Worm (Caenorhabditis elegans) whole organism, young adult: Measurements from ENCODE around the gene K02D10.3.
A peak's percentile ranks its signal among the peaks of the same experiment; 100 is the strongest.

Experiments used
- C17E4.6 ChIP-seq: fragments of 200-800 bp; sonication (Bioruptor generic); IDR thresholded peaks from 2 replicates; pipeline ENCODE4 v1.3.6; 2022; ENCODE audit warnings: missing genetic modification reagents, missing genetic modification characterization, missing compliant biosample characterization
- F33H1.4 ChIP-seq: fragments of 200-800 bp; sonication (Bioruptor generic); IDR thresholded peaks from 2 replicates; pipeline ENCODE4 v1.3.6; 2022; ENCODE audit warnings: missing genetic modification reagents, missing genetic modification characterization, missing compliant biosample characterization
- F52B5.7 ChIP-seq: sonication (generic microtip); optimal IDR thresholded peaks from 2 replicates; lab custom pipeline; 2016; ENCODE audit warnings: mild to moderate bottlenecking, missing genetic modification characterization, missing compliant biosample characterization
- attf-3 ChIP-seq: fragments of 200-800 bp; sonication (Bioruptor generic); conservative IDR thresholded peaks from 2 replicates; pipeline ENCODE4 v1.3.6; 2022; ENCODE audit warnings: missing genetic modification reagents, missing genetic modification characterization, missing compliant biosample characterization
- attf-6 ChIP-seq: fragments of 200-800 bp; sonication (Bioruptor generic); IDR thresholded peaks from 2 replicates; pipeline ENCODE4 v1.3.6; 2022; ENCODE audit warnings: missing genetic modification reagents, missing genetic modification characterization, missing compliant biosample characterization
- bed-2 ChIP-seq: fragments of 200-800 bp; sonication (Bioruptor generic); IDR thresholded peaks from 2 replicates; pipeline ENCODE4 v1.3.6; 2022; ENCODE audit warnings: missing genetic modification reagents, missing genetic modification characterization, missing compliant biosample characterization
- ccch-3 ChIP-seq: fragments of 200-800 bp; sonication (Bioruptor generic); optimal IDR thresholded peaks from 2 replicates; lab custom pipeline; 2018; ENCODE audit warnings: mild to moderate bottlenecking, missing genetic modification characterization, missing compliant biosample characterization
- ceh-27 ChIP-seq: fragments of 200-800 bp; sonication (Bioruptor generic); optimal IDR thresholded peaks from 2 replicates; lab custom pipeline; 2018; ENCODE audit warnings: mild to moderate bottlenecking, missing genetic modification characterization, moderate library complexity, missing compliant biosample characterization
- efl-1 ChIP-seq: fragments of 150-350 bp; optimal IDR thresholded peaks from 2 replicates; lab custom pipeline; 2014; ENCODE audit warnings: missing biosample characterization, missing genetic modification reagents, missing genetic modification characterization
- egl-44 ChIP-seq: fragments of 200-800 bp; sonication (Bioruptor generic); IDR thresholded peaks from 2 replicates; pipeline ENCODE4 v1.3.6; 2022; ENCODE audit warnings: missing genetic modification reagents, missing genetic modification characterization, missing compliant biosample characterization
- ets-4 ChIP-seq: fragments of 200-800 bp; sonication (Bioruptor generic); optimal IDR thresholded peaks from 2 replicates; lab custom pipeline; 2018; ENCODE audit warnings: mild to moderate bottlenecking, missing genetic modification characterization, missing compliant biosample characterization
- him-1 ChIP-seq: sonication (generic microtip); optimal IDR thresholded peaks from 2 replicates; lab custom pipeline; 2016; ENCODE audit warnings: missing genotype, missing genetic modification reagents, missing genetic modification characterization, missing compliant biosample characterization
- hsf-1 ChIP-seq: fragments of 200-800 bp; sonication (Bioruptor generic); IDR thresholded peaks from 2 replicates; pipeline ENCODE4 v1.3.6; 2022; ENCODE audit warnings: missing genetic modification reagents, missing genetic modification characterization, missing compliant biosample characterization
- lin-35 ChIP-seq, 3 experiments: fragments of 150-350 bp in 2 of 3; sonication (generic microtip) in 1 of 3; optimal IDR thresholded peaks; 2 replicates each; lab custom pipeline; 2014 to 2018; ENCODE audit warnings: missing biosample characterization in 3 of 3, missing genetic modification characterization in 3 of 3, missing genetic modification reagents in 3 of 3
- lsy-27 ChIP-seq: sonication (generic microtip); optimal IDR thresholded peaks from 2 replicates; lab custom pipeline; 2017; ENCODE audit warnings: missing genetic modification characterization, mild to moderate bottlenecking, missing compliant biosample characterization, antibody characterized with exemption, missing genotype, borderline replicate concordance; ENCODE audit not compliant: insufficient read depth
- madf-6 ChIP-seq: fragments of 200-800 bp; sonication (Bioruptor generic); IDR thresholded peaks from 2 replicates; pipeline ENCODE4 v1.3.6; 2022; ENCODE audit warnings: missing genetic modification reagents, missing genetic modification characterization, missing compliant biosample characterization
- nfya-1 ChIP-seq: sonication (generic microtip); optimal IDR thresholded peaks from 2 replicates; lab custom pipeline; 2017; ENCODE audit warnings: antibody characterized with exemption, missing compliant biosample characterization, missing genetic modification characterization, borderline replicate concordance; ENCODE audit not compliant: insufficient read depth
- nhr-179 ChIP-seq: sonication (generic microtip); optimal IDR thresholded peaks from 2 replicates; lab custom pipeline; 2016; ENCODE audit warnings: mild to moderate bottlenecking, missing genetic modification characterization, missing compliant biosample characterization
- pha-4 ChIP-seq: fragments of 150-350 bp; sonication (generic microtip); optimal IDR thresholded peaks from 2 replicates; lab custom pipeline; 2014; ENCODE audit warnings: missing biosample characterization, missing genetic modification reagents, missing genetic modification characterization
- sea-2 ChIP-seq: fragments of 200-800 bp; sonication (Bioruptor generic); IDR thresholded peaks from 2 replicates; pipeline ENCODE4 v1.3.6; 2022; ENCODE audit warnings: missing genetic modification characterization, missing compliant biosample characterization
- snpc-1.1 ChIP-seq: sonication (generic microtip); optimal IDR thresholded peaks from 2 replicates; lab custom pipeline; 2017; ENCODE audit warnings: missing genetic modification characterization, mild to moderate bottlenecking, missing compliant biosample characterization, antibody characterized with exemption, moderate library complexity, missing genotype, missing genetic modification reagents; ENCODE audit not compliant: insufficient read depth
- snpc-1.3 ChIP-seq: sonication (generic microtip); optimal IDR thresholded peaks from 2 replicates; lab custom pipeline; 2017; ENCODE audit warnings: missing genetic modification characterization, mild to moderate bottlenecking, missing compliant biosample characterization, antibody characterized with exemption, moderate library complexity, missing genotype, missing genetic modification reagents; ENCODE audit not compliant: insufficient read depth
- snpc-3.4 ChIP-seq: sonication (generic microtip); optimal IDR thresholded peaks from 2 replicates; lab custom pipeline; 2017; ENCODE audit warnings: missing genetic modification characterization, mild to moderate bottlenecking, missing compliant biosample characterization, antibody characterized with exemption, moderate library complexity, missing genotype, missing genetic modification reagents
- snpc-4 ChIP-seq, 5 experiments: fragments of 150-350 bp in 1 of 5; sonication (generic microtip) in 4 of 5; optimal IDR thresholded peaks; 2 replicates each; lab custom pipeline; 2014 to 2018; ENCODE audit warnings: missing genetic modification characterization in 5 of 5, missing biosample characterization in 3 of 5, antibody characterized with exemption in 2 of 5, mild to moderate bottlenecking in 2 of 5, missing compliant biosample characterization in 2 of 5, missing genotype in 2 of 5, moderate library complexity in 2 of 5, missing genetic modification reagents in 1 of 5
- somi-1 ChIP-seq: fragments of 200-800 bp; sonication (Bioruptor generic); optimal IDR thresholded peaks from 2 replicates; lab custom pipeline; 2018; ENCODE audit warnings: mild to moderate bottlenecking, missing genetic modification characterization, missing compliant biosample characterization
- sptf-2 ChIP-seq: fragments of 200-800 bp; sonication (Bioruptor generic); optimal IDR thresholded peaks from 2 replicates; lab custom pipeline; 2018; ENCODE audit warnings: mild to moderate bottlenecking, missing genetic modification characterization, missing compliant biosample characterization
- tlf-1 ChIP-seq: fragments of 200-800 bp; sonication (Bioruptor generic); optimal IDR thresholded peaks from 2 replicates; lab custom pipeline; 2018; ENCODE audit warnings: mild to moderate bottlenecking, missing genetic modification characterization, missing compliant biosample characterization
- ztf-22 ChIP-seq: fragments of 200-800 bp; sonication (Bioruptor generic); optimal IDR thresholded peaks from 2 replicates; lab custom pipeline; 2018; ENCODE audit warnings: mild to moderate bottlenecking, missing genetic modification characterization, moderate library complexity, missing compliant biosample characterization

Gene K02D10.3

ce11 chrIII:8725224-8725623 lies 46.5 kb downstream of the K02D10.3 start:
- no peak for TF ChIP-seq nfya-1 (tag; lab: Kevin White, UChicago)
- no peak for TF ChIP-seq F52B5.7 (tag; lab: Kevin White, UChicago)
- TF ChIP-seq ccch-3 = no peak
- no peak for TF ChIP-seq pha-4
- no peak for TF ChIP-seq lsy-27
- TF ChIP-seq egl-44 = no peak
- no peak for TF ChIP-seq attf-3 (GFP tag; lab: Robert Waterston, UW)
- TF ChIP-seq snpc-3.4 (tag; lab: Kevin White, UChicago) = peak; percentile 20
- no peak for TF ChIP-seq tlf-1
- peak; percentile 98 for TF ChIP-seq him-1 (tag; lab: Kevin White, UChicago)
- TF ChIP-seq bed-2 = no peak
- TF ChIP-seq somi-1 = no peak
- TF ChIP-seq madf-6 (GFP tag; lab: Robert Waterston, UW) = no peak
- no peak for TF ChIP-seq snpc-4 (GFP tag; optimal IDR thresholded peaks at IDR 0.05; lab: Kevin White, UChicago)
- peak in 1 of 4 experiments; percentile 14 for TF ChIP-seq snpc-4 (tag; optimal IDR thresholded peaks at IDR 0.05; lab: Kevin White, UChicago)
- TF ChIP-seq attf-6 (GFP tag; lab: Robert Waterston, UW) = no peak
- TF ChIP-seq nhr-179 (tag; lab: Kevin White, UChicago) = no peak
- TF ChIP-seq ets-4 (GFP tag; lab: Kevin White, UChicago) = no peak
- 0 out of 2 replicates have a peak, but pooled peaks have one; percentile 31 for TF ChIP-seq hsf-1 (GFP tag; lab: Robert Waterston, UW)
- TF ChIP-seq ztf-22 (GFP tag; lab: Kevin White, UChicago) = no peak
- no peak for TF ChIP-seq F33H1.4 (GFP tag; lab: Robert Waterston, UW)
- TF ChIP-seq snpc-1.3 (tag; lab: Kevin White, UChicago) = no peak
- no peak for TF ChIP-seq sea-2 (GFP tag; lab: Robert Waterston, UW)
- no peak for TF ChIP-seq ceh-27 (GFP tag; lab: Kevin White, UChicago)
- no peak for TF ChIP-seq C17E4.6 (GFP tag; lab: Robert Waterston, UW)
- TF ChIP-seq lin-35 (GFP tag; optimal IDR thresholded peaks at IDR 0.05; lab: Kevin White, UChicago) = no peak
- TF ChIP-seq sptf-2 = no peak
- TF ChIP-seq efl-1 (GFP tag; lab: Kevin White, UChicago) = no peak
- TF ChIP-seq snpc-1.1 (tag; lab: Kevin White, UChicago) = no peak
